Fruit fly (Drosophila melanogaster): ENCODE data around the gene Sf3b1.

The Sf3b1 gene

DNA sequence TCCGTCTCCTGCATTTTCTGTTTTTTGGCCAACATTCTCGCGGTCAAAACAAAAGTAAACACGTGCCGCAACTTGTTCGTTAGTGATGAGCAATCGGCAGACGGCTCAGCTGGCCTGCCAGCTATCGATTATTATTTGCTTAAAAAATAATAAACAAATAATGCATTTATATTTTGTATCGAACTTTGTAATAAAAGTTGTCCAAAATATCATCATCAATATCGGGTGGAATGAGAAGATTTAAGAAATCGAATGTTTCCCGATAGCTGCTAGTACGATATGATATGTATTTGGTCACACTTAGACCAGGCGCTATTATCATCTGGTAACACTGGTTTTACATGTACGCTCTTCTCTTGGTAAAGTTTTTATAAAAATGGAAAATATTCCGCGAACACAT, at the start of gene Sf3b1, which contains the start of gene Nle:
Gene Sf3b1 (plus strand): TSS at position 311 of the 400 bp plus-strand sequence.
Gene Nle (minus strand): TSS at position 92 of the 400 bp plus-strand sequence.
- no peak for TF ChIP-seq ttk (optimal IDR thresholded peaks at IDR 0.05)
- TF ChIP-seq Myc (optimal IDR thresholded peaks at IDR 0.05) = no peak
- TF ChIP-seq insv (optimal IDR thresholded peaks at IDR 0.05) = no peak
- no peak for TF ChIP-seq psq (optimal IDR thresholded peaks at IDR 0.05)
- TF ChIP-seq h (optimal IDR thresholded peaks at IDR 0.05) = no peak
- TF ChIP-seq Sin3A (optimal IDR thresholded peaks at IDR 0.05) = no peak

DNA sequence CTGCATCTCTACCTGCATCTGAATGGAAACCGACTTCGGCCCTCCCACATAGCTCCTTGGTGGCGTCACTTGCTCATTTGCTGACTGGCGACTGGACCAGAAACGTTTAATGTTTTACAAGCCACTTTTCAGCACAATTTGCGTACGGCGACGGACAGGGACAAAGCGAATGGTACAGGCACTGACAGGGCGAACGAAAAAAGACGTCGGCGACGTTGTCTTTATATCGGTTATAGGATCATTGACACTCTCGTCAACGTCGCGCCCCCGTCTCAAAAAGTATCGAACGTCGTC, 49.6 kb upstream of the Sf3b1 start:
- TF ChIP-seq insv (optimal IDR thresholded peaks at IDR 0.05) (no peak), Sin3A (optimal IDR thresholded peaks at IDR 0.05) (no peak), ttk (optimal IDR thresholded peaks at IDR 0.05) (no peak), Myc (optimal IDR thresholded peaks at IDR 0.05) (no peak), psq (optimal IDR thresholded peaks at IDR 0.05) (no peak), h (optimal IDR thresholded peaks at IDR 0.05) (no peak)

DNA sequence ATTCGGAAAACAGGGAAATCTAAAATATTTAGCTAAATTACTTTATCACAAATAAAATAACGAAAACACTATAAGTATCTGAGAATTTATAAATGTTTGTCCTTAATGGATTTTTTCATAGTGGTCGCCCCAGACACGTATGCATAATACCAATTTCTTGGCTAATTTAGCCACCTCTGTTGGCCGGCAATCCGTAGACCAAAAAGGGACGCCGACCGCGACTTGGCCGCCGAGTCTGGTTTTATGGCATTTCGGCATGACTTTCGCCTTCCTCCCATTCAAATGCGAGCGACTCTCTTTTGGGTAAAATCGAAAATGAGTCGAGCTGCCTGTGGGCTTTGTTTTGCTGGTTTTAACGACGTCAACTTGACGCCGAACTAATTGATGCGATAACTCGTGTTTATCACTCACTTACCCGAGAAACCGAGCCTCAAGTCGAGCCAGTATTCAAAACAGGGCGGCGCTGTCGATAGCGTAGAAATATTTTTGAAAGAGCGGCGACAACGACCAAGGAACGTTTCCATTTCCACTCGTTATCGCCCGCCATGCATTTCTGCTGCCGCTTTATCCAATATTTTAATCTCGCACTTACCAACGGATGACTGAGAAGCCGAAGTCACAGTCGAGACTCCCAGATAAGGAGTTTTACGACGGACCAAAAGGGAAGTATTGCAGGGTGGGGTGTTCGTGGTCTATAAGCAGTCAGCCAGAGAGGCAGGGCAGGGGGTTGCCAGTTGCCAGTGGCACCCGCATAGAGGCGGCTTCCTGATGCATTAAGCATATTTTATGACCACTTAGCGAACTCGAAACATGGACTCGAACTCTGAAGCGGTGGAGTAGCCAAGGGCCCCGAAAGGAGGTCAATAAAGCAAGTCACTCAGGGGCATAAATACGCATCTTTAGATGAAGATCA, 48.9 kb upstream of the Sf3b1 start:
- TF ChIP-seq insv (optimal IDR thresholded peaks at IDR 0.05) (no peak), psq (optimal IDR thresholded peaks at IDR 0.05) (no peak), Myc (optimal IDR thresholded peaks at IDR 0.05) (no peak), ttk (optimal IDR thresholded peaks at IDR 0.05) (no peak), Sin3A (optimal IDR thresholded peaks at IDR 0.05) (no peak), h (optimal IDR thresholded peaks at IDR 0.05) (no peak)

DNA sequence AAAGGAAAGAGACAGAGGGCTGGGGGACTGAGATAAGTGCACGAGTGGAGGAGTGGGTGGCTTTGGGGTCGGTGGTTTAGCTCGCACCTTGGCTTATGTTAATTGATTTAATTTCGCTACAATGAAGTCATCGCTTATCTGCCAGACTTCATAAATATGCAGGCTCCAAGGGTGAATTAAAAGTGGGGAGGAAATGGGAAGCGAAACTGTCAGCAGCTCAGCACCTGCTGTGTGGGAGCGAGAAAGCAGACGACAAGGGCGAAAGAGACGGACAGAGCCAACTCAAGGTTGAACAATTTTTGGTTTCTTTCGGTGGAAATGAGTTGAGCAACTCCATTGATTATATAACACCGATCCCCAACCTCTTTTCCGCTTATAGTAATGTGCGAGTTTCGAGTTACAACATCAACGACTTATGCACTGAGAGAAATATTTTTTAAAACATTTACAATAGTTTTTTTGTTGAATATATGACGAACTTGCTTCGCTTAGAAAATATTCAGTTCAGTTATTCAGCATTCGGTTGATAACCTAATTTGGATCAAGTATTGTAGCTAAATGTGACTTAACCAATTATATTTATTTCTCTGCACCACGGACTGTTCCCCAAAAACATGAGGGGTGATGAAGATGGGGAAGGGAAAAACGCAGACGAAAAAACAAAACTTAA, 47.7 kb upstream of the Sf3b1 start:
- TF ChIP-seq psq (optimal IDR thresholded peaks at IDR 0.05) (no peak), Sin3A (optimal IDR thresholded peaks at IDR 0.05) (no peak), ttk (optimal IDR thresholded peaks at IDR 0.05) (no peak), insv (optimal IDR thresholded peaks at IDR 0.05) (no peak), h (optimal IDR thresholded peaks at IDR 0.05) (no peak), Myc (optimal IDR thresholded peaks at IDR 0.05) (no peak)

DNA sequence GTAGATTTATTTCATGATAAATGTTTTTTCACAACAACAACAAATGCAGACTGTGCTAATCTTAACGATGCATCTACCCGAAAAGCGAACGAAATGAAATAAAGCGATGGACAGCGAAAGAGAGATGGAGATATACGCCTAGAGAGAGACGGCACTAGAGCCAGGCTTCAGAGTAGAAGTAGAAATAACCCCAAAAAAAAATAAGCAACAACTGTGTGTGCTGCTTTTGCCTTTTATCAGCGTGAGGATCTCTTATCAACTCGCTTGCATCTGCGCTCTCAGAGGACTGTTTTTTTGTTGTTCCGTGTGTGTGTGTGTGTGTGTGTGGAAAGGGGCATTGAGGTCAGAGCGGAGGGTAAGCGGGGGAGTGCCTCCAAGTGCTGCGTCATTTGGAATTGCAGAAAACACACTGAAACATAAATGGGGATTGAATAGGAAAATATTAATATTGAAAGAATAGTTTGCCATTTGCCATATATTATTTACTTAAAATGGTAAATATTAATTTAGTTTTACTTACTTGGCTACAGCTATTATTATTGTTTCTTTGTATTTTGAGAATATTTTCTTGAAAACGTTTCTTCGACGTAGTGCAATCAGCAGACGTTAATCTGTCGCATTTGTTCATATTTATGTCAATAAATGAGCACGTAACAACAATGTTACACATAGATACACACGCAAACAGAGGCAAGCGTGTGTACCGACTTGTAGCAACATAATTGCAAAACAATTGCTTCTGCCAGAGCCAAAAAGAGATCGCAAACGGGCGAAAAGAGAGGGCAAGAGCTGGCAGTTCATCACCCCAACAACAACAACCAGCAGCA, 46.9 kb upstream of the Sf3b1 start:
- TF ChIP-seq ttk (optimal IDR thresholded peaks at IDR 0.05) (no peak), h (optimal IDR thresholded peaks at IDR 0.05) (no peak), Myc (optimal IDR thresholded peaks at IDR 0.05) (no peak), psq (optimal IDR thresholded peaks at IDR 0.05) (no peak), Sin3A (optimal IDR thresholded peaks at IDR 0.05) (no peak), insv (optimal IDR thresholded peaks at IDR 0.05) (no peak)

DNA sequence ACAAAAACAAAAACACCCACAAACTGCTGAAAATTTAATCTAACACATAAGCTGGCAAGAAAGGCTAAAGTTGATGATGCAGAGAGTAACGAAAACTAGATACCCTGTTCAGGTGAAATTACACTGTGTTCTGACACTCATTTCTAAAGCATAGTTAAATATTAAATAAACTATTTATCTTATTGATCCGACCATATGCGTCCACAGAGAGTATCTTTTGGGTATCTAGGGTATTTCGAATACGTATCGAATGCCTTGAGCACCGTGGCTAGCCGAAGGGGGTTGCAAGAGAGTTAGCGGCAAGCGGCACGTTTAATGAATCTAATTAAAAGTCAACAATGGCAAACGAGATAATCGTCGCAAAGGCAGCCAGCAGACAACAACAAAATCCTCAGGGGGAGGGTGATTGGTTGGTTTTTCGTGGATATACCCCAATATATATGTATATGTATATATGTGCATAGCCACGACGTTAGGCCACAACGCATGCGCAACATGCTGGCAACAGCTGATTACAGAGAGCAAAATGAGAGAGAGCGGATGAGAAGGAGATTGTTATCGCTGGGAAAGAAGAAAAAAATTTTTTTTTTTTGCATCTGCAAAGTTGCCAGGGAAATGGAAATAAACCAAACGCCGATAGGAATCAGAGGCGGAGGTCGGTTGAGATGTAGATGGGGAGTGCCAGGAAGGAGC, 46.1 kb upstream of the Sf3b1 start:
- TF ChIP-seq psq (optimal IDR thresholded peaks at IDR 0.05) (no peak), insv (optimal IDR thresholded peaks at IDR 0.05) (no peak), Sin3A (optimal IDR thresholded peaks at IDR 0.05) (no peak), ttk (optimal IDR thresholded peaks at IDR 0.05) (no peak), h (optimal IDR thresholded peaks at IDR 0.05) (no peak), Myc (optimal IDR thresholded peaks at IDR 0.05) (no peak)

DNA sequence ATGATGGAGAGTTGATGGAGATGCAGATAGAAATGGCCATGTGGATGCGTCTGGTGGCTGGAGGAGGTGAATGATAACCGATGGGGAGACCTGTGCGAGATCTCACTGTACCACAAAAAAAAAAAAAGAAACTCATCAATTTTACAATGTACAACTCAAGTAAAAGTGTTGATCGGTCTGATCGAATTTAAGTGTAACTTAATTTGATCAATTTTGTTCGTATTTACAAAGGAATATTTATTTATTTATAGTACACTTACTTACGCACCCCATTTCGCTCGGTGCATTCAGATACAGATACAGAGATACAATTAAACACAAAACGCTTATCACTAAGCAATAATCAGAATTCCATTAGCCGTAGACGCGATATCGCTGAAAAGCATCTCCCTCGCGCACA, 45.4 kb upstream of the Sf3b1 start:
- no peak for TF ChIP-seq ttk (optimal IDR thresholded peaks at IDR 0.05)
- no peak for TF ChIP-seq Sin3A (optimal IDR thresholded peaks at IDR 0.05)
- no peak for TF ChIP-seq psq (optimal IDR thresholded peaks at IDR 0.05)
- TF ChIP-seq Myc (optimal IDR thresholded peaks at IDR 0.05) = no peak
- TF ChIP-seq h (optimal IDR thresholded peaks at IDR 0.05) = no peak
- TF ChIP-seq insv (optimal IDR thresholded peaks at IDR 0.05) = no peak

DNA sequence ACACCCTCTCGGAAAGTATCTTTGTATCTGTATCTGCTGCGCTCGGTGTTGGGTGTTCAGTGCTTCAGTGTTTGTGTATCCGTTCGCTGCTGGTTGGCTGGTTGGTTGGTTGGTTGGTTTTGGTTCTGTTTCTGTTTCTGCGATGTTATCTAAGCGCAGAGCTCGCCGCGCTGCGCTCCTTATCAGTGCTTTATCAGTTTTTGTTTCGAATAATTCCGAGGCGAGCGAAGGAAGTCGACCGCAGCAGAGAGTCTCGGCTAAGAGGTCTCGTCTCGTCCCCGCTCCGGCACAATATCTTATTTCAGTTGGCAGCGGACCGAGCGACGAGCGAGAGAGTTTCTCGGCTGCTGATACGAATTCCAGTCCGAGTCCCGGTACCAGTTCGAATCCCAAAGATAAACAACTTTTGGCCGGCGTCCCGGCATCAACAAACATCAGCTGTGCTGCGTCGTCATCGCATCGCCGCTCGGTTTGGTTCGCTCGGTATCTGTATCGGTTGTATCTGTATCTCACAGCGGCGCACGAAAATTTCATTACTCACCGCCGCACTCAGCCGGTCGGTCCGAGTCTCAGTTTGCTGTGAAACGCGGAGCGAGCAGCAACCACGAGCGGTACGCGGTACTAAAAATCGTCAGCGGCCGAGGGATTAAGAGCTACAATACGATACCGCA, 44.8 kb upstream of the Sf3b1 start:
- TF ChIP-seq ttk (optimal IDR thresholded peaks at IDR 0.05) (no peak), Myc (optimal IDR thresholded peaks at IDR 0.05) (no peak), Sin3A (optimal IDR thresholded peaks at IDR 0.05) (no peak), psq (optimal IDR thresholded peaks at IDR 0.05) (no peak), h (optimal IDR thresholded peaks at IDR 0.05) (no peak), insv (optimal IDR thresholded peaks at IDR 0.05) (no peak)

DNA sequence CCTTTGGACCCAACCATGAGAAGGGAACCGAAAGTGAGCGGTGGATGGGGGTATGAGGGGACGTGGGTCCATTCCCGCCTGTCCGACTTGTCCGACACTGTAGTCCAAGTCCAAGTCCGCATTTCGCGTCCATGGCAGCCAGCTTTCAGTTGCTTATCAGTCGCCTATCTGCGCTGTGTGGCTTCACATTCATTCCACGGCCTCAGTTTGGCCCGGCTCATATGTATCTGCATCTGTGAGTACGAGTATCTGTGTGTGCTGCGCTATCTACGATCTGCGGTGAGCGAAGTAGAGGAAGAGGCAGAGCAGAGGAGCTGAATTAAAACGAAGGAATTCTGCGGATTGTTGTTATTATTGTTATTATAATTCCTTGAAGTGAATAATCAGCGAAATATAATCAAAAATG, 43.6 kb upstream of the Sf3b1 start:
- no peak for TF ChIP-seq psq (optimal IDR thresholded peaks at IDR 0.05)
- no peak for TF ChIP-seq h (optimal IDR thresholded peaks at IDR 0.05)
- no peak for TF ChIP-seq ttk (optimal IDR thresholded peaks at IDR 0.05)
- TF ChIP-seq insv (optimal IDR thresholded peaks at IDR 0.05) = no peak
- TF ChIP-seq Sin3A (optimal IDR thresholded peaks at IDR 0.05) = no peak
- TF ChIP-seq Myc (optimal IDR thresholded peaks at IDR 0.05) = no peak

DNA sequence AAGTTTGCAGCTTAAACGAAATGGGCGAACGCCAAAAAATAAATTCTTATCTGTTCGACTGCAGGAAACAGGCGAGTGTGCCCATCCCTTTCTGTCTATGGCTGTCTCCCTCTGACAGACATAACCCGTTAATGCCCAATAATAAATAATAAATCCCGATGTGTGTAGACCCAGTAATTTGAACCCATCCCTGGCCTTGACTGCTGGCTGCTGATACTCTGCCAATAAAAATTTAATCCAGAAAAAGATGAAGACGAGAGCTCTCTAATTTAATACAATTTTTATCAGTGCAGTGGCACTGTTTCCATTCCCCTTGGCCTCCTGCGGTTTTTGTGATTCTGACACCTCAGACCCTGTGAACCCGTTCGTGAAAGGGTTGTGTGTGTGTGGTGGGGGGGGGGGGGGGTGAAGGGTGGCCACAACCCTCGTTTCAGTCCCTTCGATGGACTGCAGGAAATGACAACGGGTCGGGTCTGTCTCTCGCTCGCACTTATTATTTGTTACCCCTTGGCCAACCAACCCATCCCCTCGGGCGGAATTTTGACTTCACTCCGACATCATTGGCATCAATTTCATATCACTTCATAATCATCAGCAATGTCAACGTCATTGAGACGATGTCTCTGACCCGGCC, 42.5 kb upstream of the Sf3b1 start:
- no peak for TF ChIP-seq h (optimal IDR thresholded peaks at IDR 0.05)

Data from Kc167 (cell line).